Worm (Caenorhabditis elegans) whole organism, L4 larva: Measurements from ENCODE around the gene C52G5.2.

Source experiments
- F49E8.2 ChIP-seq: sonication (generic microtip); optimal IDR thresholded peaks from 2 replicates; lab custom pipeline; 2016; ENCODE audit warnings: missing compliant biosample characterization, mild to moderate bottlenecking, missing genetic modification characterization, borderline replicate concordance
- R02D3.7 ChIP-seq: fragments of 150-350 bp; sonication (generic microtip); optimal IDR thresholded peaks from 3 replicates; lab custom pipeline; 2014; ENCODE audit warnings: missing biosample characterization, missing genetic modification characterization
- ceh-82 ChIP-seq: sonication (generic microtip); optimal IDR thresholded peaks from 2 replicates; lab custom pipeline; 2017; ENCODE audit warnings: missing biosample characterization, missing genetic modification characterization
- nhr-25 ChIP-seq: sonication (generic microtip); optimal IDR thresholded peaks from 2 replicates; lab custom pipeline; 2017; ENCODE audit warnings: missing genetic modification characterization, mild to moderate bottlenecking, missing compliant biosample characterization, antibody characterized with exemption, moderate library complexity, borderline replicate concordance; ENCODE audit not compliant: insufficient read depth
- nhr-28 ChIP-seq: fragments of 150-350 bp; optimal IDR thresholded peaks from 2 replicates; lab custom pipeline; 2014; ENCODE audit warnings: missing biosample characterization, missing genetic modification characterization
- zip-11 ChIP-seq: fragments of 200-800 bp; sonication (Bioruptor generic); IDR thresholded peaks from 2 replicates; pipeline ENCODE4 v1.3.6; 2022; ENCODE audit warnings: missing genetic modification characterization, missing compliant biosample characterization

DNA sequence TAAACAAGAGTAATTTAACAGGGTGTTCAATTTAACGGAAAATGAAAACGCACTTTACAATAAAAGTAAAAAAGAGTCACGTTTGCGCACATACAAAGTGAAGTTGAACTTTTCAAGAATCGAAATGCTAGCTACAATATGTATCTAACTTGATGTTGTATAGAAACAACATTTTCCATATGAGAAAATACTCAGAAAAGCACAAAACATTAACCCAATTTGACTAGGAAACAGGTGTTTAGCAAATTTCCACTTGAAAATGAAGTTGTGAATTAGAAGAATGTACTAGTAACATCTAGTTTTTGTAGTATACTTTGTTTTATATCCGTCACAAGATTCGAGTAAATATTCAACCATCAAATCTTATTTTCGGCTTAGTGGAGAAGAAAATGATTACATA, 41.8 kb downstream of the C52G5.2 start, which contains the start of gene gpc-1:
- TF ChIP-seq zip-11 (GFP tag; lab: Robert Waterston, UW) (no peak), ceh-82 (no peak), F49E8.2 (tag; lab: Kevin White, UChicago) (no peak), nhr-28 (tag; lab: Kevin White, UChicago) (no peak), nhr-25 (tag; lab: Kevin White, UChicago) (no peak), R02D3.7 (tag; lab: Kevin White, UChicago) (no peak)
